Fruit fly (Drosophila melanogaster) whole organism, embryonic: ENCODE measurements around the gene CG11655.
A peak's percentile ranks its signal among the peaks of the same experiment; 100 is the strongest.

Source experiments
- Atf-2 ChIP-seq: fragments of 200-800 bp; sonication (Bioruptor generic); optimal IDR thresholded peaks from 2 replicates; lab custom pipeline; 2016; ENCODE audit warnings: missing biosample characterization, missing genetic modification characterization
- BtbVII ChIP-seq: fragments of 200-800 bp; sonication (Bioruptor generic); optimal IDR thresholded peaks from 3 replicates; lab custom pipeline; 2017; ENCODE audit warnings: missing biosample characterization, mild to moderate bottlenecking, missing genetic modification characterization
- CG10209 ChIP-seq: fragments of 200-800 bp; sonication (Bioruptor generic); optimal IDR thresholded peaks from 3 replicates; lab custom pipeline; 2017; ENCODE audit warnings: missing biosample characterization, mild to moderate bottlenecking, missing genetic modification characterization, missing genetic modification reagents
- CG10431 ChIP-seq: fragments of 200-800 bp; sonication (Bioruptor generic); optimal IDR thresholded peaks from 3 replicates; lab custom pipeline; 2018; ENCODE audit warnings: missing biosample characterization, mild to moderate bottlenecking, missing genetic modification characterization
- CG11398 ChIP-seq: fragments of 200-800 bp; sonication (Bioruptor generic); optimal IDR thresholded peaks from 2 replicates; lab custom pipeline; 2016; ENCODE audit warnings: missing biosample characterization, missing genetic modification characterization
- CG12219 ChIP-seq: fragments of 200-800 bp; sonication (Bioruptor generic); optimal IDR thresholded peaks from 3 replicates; lab custom pipeline; 2018; ENCODE audit warnings: missing biosample characterization, mild to moderate bottlenecking, missing genetic modification characterization
- CG1233 ChIP-seq: fragments of 200-800 bp; sonication (Bioruptor generic); optimal IDR thresholded peaks from 4 replicates; lab custom pipeline; 2018; ENCODE audit warnings: missing biosample characterization, mild to moderate bottlenecking, missing genetic modification characterization
- CG17186 ChIP-seq: fragments of 200-800 bp; sonication (Bioruptor generic); optimal IDR thresholded peaks from 3 replicates; lab custom pipeline; 2017; ENCODE audit warnings: missing biosample characterization, missing genetic modification reagents, missing genetic modification characterization
- CG2202 ChIP-seq: fragments of 200-800 bp; sonication (Bioruptor generic); optimal IDR thresholded peaks from 2 replicates; lab custom pipeline; 2018; ENCODE audit warnings: missing biosample characterization, mild to moderate bottlenecking, missing genetic modification characterization
- CG2712 ChIP-seq: fragments of 200-800 bp; optimal IDR thresholded peaks from 3 replicates; lab custom pipeline; 2019; ENCODE audit warnings: missing biosample characterization, mild to moderate bottlenecking, missing genetic modification characterization, moderate library complexity
- CG2875 ChIP-seq: fragments of 200-800 bp; sonication (Bioruptor generic); optimal IDR thresholded peaks from 2 replicates; lab custom pipeline; 2017; ENCODE audit warnings: missing biosample characterization, mild to moderate bottlenecking, missing genetic modification characterization, missing genetic modification reagents
- CG31365 ChIP-seq: fragments of 200-800 bp; sonication (Bioruptor generic); optimal IDR thresholded peaks from 2 replicates; lab custom pipeline; 2018; ENCODE audit warnings: missing biosample characterization, mild to moderate bottlenecking, missing genetic modification characterization
- CG33557 ChIP-seq: fragments of 200-800 bp; sonication (Bioruptor generic); optimal IDR thresholded peaks from 2 replicates; lab custom pipeline; 2019; ENCODE audit warnings: missing biosample characterization, mild to moderate bottlenecking, missing genetic modification characterization, moderate library complexity
- CG3407 ChIP-seq: fragments of 200-800 bp; sonication (Bioruptor generic); optimal IDR thresholded peaks from 2 replicates; lab custom pipeline; 2018; ENCODE audit warnings: missing biosample characterization, mild to moderate bottlenecking, missing genetic modification characterization
- CG4282 ChIP-seq: fragments of 200-800 bp; sonication (Bioruptor generic); optimal IDR thresholded peaks from 2 replicates; lab custom pipeline; 2016; ENCODE audit warnings: missing biosample characterization, missing genetic modification characterization
- CG4328 ChIP-seq: fragments of 200-800 bp; sonication (Bioruptor generic); optimal IDR thresholded peaks from 3 replicates; lab custom pipeline; 2017; ENCODE audit warnings: missing biosample characterization, missing genetic modification reagents, missing genetic modification characterization
- CG4360 ChIP-seq: fragments of 200-800 bp; sonication (Bioruptor generic); IDR thresholded peaks from 2 replicates; pipeline ENCODE4 v1.3.6; 2022; ENCODE audit warnings: missing biosample characterization, missing genetic modification characterization
- CG5953 ChIP-seq: fragments of 200-800 bp; sonication (Bioruptor generic); IDR thresholded peaks from 2 replicates; pipeline ENCODE4 v1.3.6; 2022; ENCODE audit warnings: missing biosample characterization, missing genetic modification characterization
- CG6254 ChIP-seq: fragments of 200-800 bp; sonication (Bioruptor generic); optimal IDR thresholded peaks from 3 replicates; lab custom pipeline; 2017; ENCODE audit warnings: mild to moderate bottlenecking, missing biosample characterization, missing genetic modification reagents, missing genetic modification characterization
- CG6765 ChIP-seq: fragments of 200-800 bp; sonication (Bioruptor generic); optimal IDR thresholded peaks from 3 replicates; lab custom pipeline; 2017; ENCODE audit warnings: missing biosample characterization, mild to moderate bottlenecking, missing genetic modification characterization
- CG6813 ChIP-seq: fragments of 200-800 bp; sonication (Bioruptor generic); optimal IDR thresholded peaks from 2 replicates; lab custom pipeline; 2017; ENCODE audit warnings: missing biosample characterization, missing genetic modification characterization, mild to moderate bottlenecking, moderate library complexity, missing genetic modification reagents
- CG6854 ChIP-seq: fragments of 200-800 bp; sonication (Bioruptor generic); optimal IDR thresholded peaks from 3 replicates; lab custom pipeline; 2017; ENCODE audit warnings: missing biosample characterization, mild to moderate bottlenecking, missing genetic modification characterization
- CG8359 ChIP-seq: fragments of 200-800 bp; sonication (Bioruptor generic); optimal IDR thresholded peaks from 2 replicates; lab custom pipeline; 2017; ENCODE audit warnings: missing biosample characterization, mild to moderate bottlenecking, missing genetic modification characterization, borderline replicate concordance
- CrebB ChIP-seq: fragments of 200-800 bp; sonication (Bioruptor generic); optimal IDR thresholded peaks from 3 replicates; lab custom pipeline; 2018; ENCODE audit warnings: missing biosample characterization, mild to moderate bottlenecking, missing genetic modification characterization
- Drgx ChIP-seq: fragments of 200-800 bp; sonication (Bioruptor generic); IDR thresholded peaks from 2 replicates; pipeline ENCODE4 v1.3.6; 2022; ENCODE audit warnings: missing biosample characterization, missing genetic modification characterization
- GATAe ChIP-seq: fragments of 200-800 bp; sonication (Bioruptor generic); conservative IDR thresholded peaks from 2 replicates; pipeline ENCODE4 v1.3.6; 2022; ENCODE audit warnings: missing biosample characterization, missing genetic modification characterization
- Kr ChIP-seq: fragments of 200-800 bp; sonication (Bioruptor generic); optimal IDR thresholded peaks from 2 replicates; lab custom pipeline; 2017; ENCODE audit warnings: missing biosample characterization, mild to moderate bottlenecking, missing genetic modification characterization
- Meics ChIP-seq: fragments of 200-800 bp; sonication (Bioruptor generic); optimal IDR thresholded peaks from 2 replicates; lab custom pipeline; 2017; ENCODE audit warnings: missing biosample characterization, mild to moderate bottlenecking, missing genetic modification characterization
- Tbp ChIP-seq: fragments of >200 bp; optimal IDR thresholded peaks from 2 replicates; lab custom pipeline; 2018; ENCODE audit warnings: missing biosample characterization, missing genetic modification characterization
- Xrp1 ChIP-seq: fragments of 200-800 bp; sonication (Bioruptor generic); IDR thresholded peaks from 2 replicates; pipeline ENCODE4 v1.3.6; 2022; ENCODE audit warnings: missing biosample characterization, missing genetic modification characterization
- ara ChIP-seq: fragments of 200-800 bp; sonication (Bioruptor generic); IDR thresholded peaks from 2 replicates; pipeline ENCODE4 v1.3.6; 2022; ENCODE audit warnings: missing biosample characterization, missing genetic modification characterization
- ato ChIP-seq: fragments of 200-800 bp; sonication (Bioruptor generic); IDR thresholded peaks from 2 replicates; pipeline ENCODE4 v1.3.6; 2022; ENCODE audit warnings: missing biosample characterization, missing genetic modification characterization; ENCODE audit not compliant: partially characterized antibody
- bowl ChIP-seq: fragments of 200-800 bp; sonication (Bioruptor generic); IDR thresholded peaks from 2 replicates; pipeline ENCODE4 v1.3.6; 2022; ENCODE audit warnings: missing biosample characterization, missing genetic modification characterization
- crol ChIP-seq: fragments of 200-800 bp; sonication (Bioruptor generic); IDR thresholded peaks from 2 replicates; pipeline ENCODE4 v1.3.6; 2022; ENCODE audit warnings: missing biosample characterization, missing genetic modification characterization
- en ChIP-seq: fragments of 200-800 bp; sonication (Bioruptor generic); optimal IDR thresholded peaks from 2 replicates; lab custom pipeline; 2016; ENCODE audit warnings: missing biosample characterization, missing genetic modification characterization
- grau ChIP-seq: fragments of 200-800 bp; optimal IDR thresholded peaks from 3 replicates; lab custom pipeline; 2019; ENCODE audit warnings: missing biosample characterization, mild to moderate bottlenecking, missing genetic modification characterization, moderate library complexity
- gro ChIP-seq: fragments of 200-800 bp; sonication (Bioruptor generic); optimal IDR thresholded peaks from 2 replicates; lab custom pipeline; 2016; ENCODE audit warnings: missing biosample characterization, missing genetic modification characterization
- lab ChIP-seq: fragments of 200-800 bp; sonication (Bioruptor generic); optimal IDR thresholded peaks from 3 replicates; lab custom pipeline; 2017; ENCODE audit warnings: missing biosample characterization, missing genetic modification characterization, mild to moderate bottlenecking, moderate library complexity, missing genetic modification reagents
- nmo ChIP-seq: fragments of 200-800 bp; sonication (Bioruptor generic); optimal IDR thresholded peaks from 2 replicates; lab custom pipeline; 2018; ENCODE audit warnings: missing biosample characterization, mild to moderate bottlenecking, missing genetic modification characterization, moderate library complexity
- odd ChIP-seq: fragments of 200-800 bp; sonication (Bioruptor generic); optimal IDR thresholded peaks from 2 replicates; lab custom pipeline; 2017; ENCODE audit warnings: missing biosample characterization, mild to moderate bottlenecking, missing genetic modification characterization
- org-1 ChIP-seq: fragments of 200-800 bp; sonication (Bioruptor generic); optimal IDR thresholded peaks from 2 replicates; lab custom pipeline; 2017; ENCODE audit warnings: missing biosample characterization, missing genetic modification characterization
- psq ChIP-seq: fragments of 200-800 bp; sonication (Bioruptor generic); optimal IDR thresholded peaks from 2 replicates; lab custom pipeline; 2017; ENCODE audit warnings: missing biosample characterization, missing genetic modification characterization
- sqz ChIP-seq: fragments of 200-800 bp; sonication (Bioruptor generic); optimal IDR thresholded peaks from 3 replicates; lab custom pipeline; 2018; ENCODE audit warnings: missing biosample characterization, mild to moderate bottlenecking, missing genetic modification characterization
- stc ChIP-seq: fragments of 200-800 bp; sonication (Bioruptor generic); IDR thresholded peaks from 2 replicates; pipeline ENCODE4 v1.3.6; 2022; ENCODE audit warnings: missing biosample characterization, missing genetic modification characterization
- yki ChIP-seq: fragments of >200 bp; optimal IDR thresholded peaks from 3 replicates; lab custom pipeline; 2018

Gene CG11655

dm6 chrX:15496651-15497409 is 43.6 kb downstream of the CG11655 start (continued):
- TF ChIP-seq CG6765 (GFP tag; lab: Kevin White, UChicago) = no peak
- TF ChIP-seq CG17186 (GFP tag; lab: Kevin White, UChicago) = no peak
- TF ChIP-seq Meics (GFP tag; lab: Kevin White, UChicago) = no peak
- no peak for TF ChIP-seq sqz (GFP tag; lab: Kevin White, UChicago)
- peak; percentile 55; the same call in 1 of the 2 replicates for TF ChIP-seq GATAe (GFP tag; lab: Robert Waterston, UW)
- TF ChIP-seq CG12219 (GFP tag; lab: Kevin White, UChicago) = no peak
- no peak for TF ChIP-seq nmo (GFP tag; lab: Kevin White, UChicago)
- TF ChIP-seq crol (GFP tag; lab: Robert Waterston, UW) = peak; percentile 87
- no peak for TF ChIP-seq CG6254
- TF ChIP-seq, all 482 proteins: peak for 17

- TF ChIP-seq CG4328 (GFP tag; lab: Kevin White, UChicago) = peak; percentile 21
- TF ChIP-seq CG2875 = peak; percentile 55
- TF ChIP-seq nmo (GFP tag; lab: Kevin White, UChicago) = peak; percentile 28
- peak; percentile 28 for TF ChIP-seq CG8359
- TF ChIP-seq lab (GFP tag; lab: Kevin White, UChicago) = peak; percentile 24
- 0 out of 2 replicates have a peak, but pooled peaks have one; percentile 20 for TF ChIP-seq CG5953 (GFP tag; lab: Robert Waterston, UW)
- no peak for TF ChIP-seq CrebB (tag; lab: Kevin White, UChicago)
- TF ChIP-seq psq (GFP tag; lab: Kevin White, UChicago) = no peak
- no peak for TF ChIP-seq CG6854
- TF ChIP-seq Xrp1 = 0 out of 2 replicates have a peak, but pooled peaks have one; percentile 19
- peak; percentile 9 for TF ChIP-seq odd (GFP tag; lab: Kevin White, UChicago)
- no peak for TF ChIP-seq Tbp (GFP tag; lab: Kevin White, UChicago)
- no peak for TF ChIP-seq gro (GFP tag; lab: Kevin White, UChicago)
- peak; percentile 53 for TF ChIP-seq CG10431 (GFP tag; lab: Kevin White, UChicago)
- TF ChIP-seq en (GFP tag; lab: Kevin White, UChicago) = no peak
- TF ChIP-seq CG2712 (tag; lab: Kevin White, UChicago) = peak; percentile 41
- TF ChIP-seq ara (GFP tag; lab: Robert Waterston, UW) = peak; percentile 31; the same call in 1 of the 2 replicates
- TF ChIP-seq yki (lab: Kevin White, UChicago) = no peak
- TF ChIP-seq stc = no peak
- TF ChIP-seq bowl = no peak
- peak; percentile 4 for TF ChIP-seq Kr (GFP tag; lab: Kevin White, UChicago)
- TF ChIP-seq CG33557 (GFP tag; lab: Kevin White, UChicago) = peak; percentile 33
- TF ChIP-seq CG1233 (GFP tag; lab: Kevin White, UChicago) = peak; percentile 5
- TF ChIP-seq ato = no peak
- TF ChIP-seq CG31365 = no peak
- TF ChIP-seq BtbVII (GFP tag; lab: Kevin White, UChicago) = peak; percentile 22
- TF ChIP-seq org-1 (GFP tag; lab: Kevin White, UChicago) = peak; percentile 4
- peak; percentile 85 for TF ChIP-seq grau (tag; lab: Kevin White, UChicago)
- peak; percentile 82 for TF ChIP-seq CG4360 (GFP tag; lab: Robert Waterston, UW)
- no peak for TF ChIP-seq CG11398 (GFP tag; lab: Kevin White, UChicago)
- peak; percentile 67 for TF ChIP-seq CG6813 (GFP tag; lab: Kevin White, UChicago)
- peak; percentile 37 for TF ChIP-seq CG10209 (GFP tag; lab: Kevin White, UChicago)
- TF ChIP-seq Drgx = peak; percentile 8; the same call in 1 of the 2 replicates
- peak; percentile 37; the same call in 1 of the 2 replicates for TF ChIP-seq crol (GFP tag; lab: Robert Waterston, UW)
- peak; percentile 57 for TF ChIP-seq CG3407 (GFP tag; lab: Kevin White, UChicago)
- no peak for TF ChIP-seq Atf-2 (GFP tag; lab: Kevin White, UChicago)
- no peak for TF ChIP-seq CG4282
- peak; percentile 51 for TF ChIP-seq CG2202 (tag; lab: Kevin White, UChicago)
These were observed 44.4 kb downstream of the CG11655 start for dm6 chrX:15497440-15498271.
